Worm (Caenorhabditis elegans): ENCODE data around the gene pqn-29.

pqn-29 gene

ce11 chrIII:4622375-4623130 is 23.6 kb downstream of the pqn-29 start, which contains the start of gene lron-5:
TSS of gene lron-5 (plus strand) at chrIII:4623029.
- TF ChIP-seq mes-4 (tag; optimal IDR thresholded peaks at IDR 0.05): no peak
- no peak for TF ChIP-seq ceh-79 (tag; optimal IDR thresholded peaks at IDR 0.05)
- TF ChIP-seq tbx-9 (tag; optimal IDR thresholded peaks at IDR 0.05; ENCODE audit: borderline replicate concordance): no peak
- no peak for TF ChIP-seq hmg-20 (GFP tag; IDR thresholded peaks at IDR 0.05)
- TF ChIP-seq nhr-120 (GFP tag; IDR thresholded peaks at IDR 0.05): no peak
- TF ChIP-seq madf-6 (GFP tag; IDR thresholded peaks at IDR 0.05): no peak
- no peak for TF ChIP-seq F52B5.7 (tag; optimal IDR thresholded peaks at IDR 0.05)
- TF ChIP-seq mxl-1 (tag; optimal IDR thresholded peaks at IDR 0.05): no peak
- TF ChIP-seq dpff-1 (tag; optimal IDR thresholded peaks at IDR 0.05): no peak
- TF ChIP-seq sea-2 (GFP tag; IDR thresholded peaks at IDR 0.05): no peak

- TF ChIP-seq xnd-1 (tag; optimal IDR thresholded peaks at IDR 0.05) (no peak), nhr-27 (tag; optimal IDR thresholded peaks at IDR 0.05) (no peak), nfya-1 (tag; optimal IDR thresholded peaks at IDR 0.05; ENCODE audit: borderline replicate concordance, insufficient read depth) (no peak), ztf-28 (GFP tag; IDR thresholded peaks at IDR 0.05) (no peak), chd-7 (tag; optimal IDR thresholded peaks at IDR 0.05) (no peak), him-1 (tag; optimal IDR thresholded peaks at IDR 0.05) (no peak), attf-3 (GFP tag; conservative IDR thresholded peaks at IDR 0.05) (no peak), repo-1 (tag; optimal IDR thresholded peaks at IDR 0.05) (no peak), tbp1 (GFP tag; optimal IDR thresholded peaks at IDR 0.05) (no peak), fkh-3 (tag; optimal IDR thresholded peaks at IDR 0.05) (no peak), T26A5.8 (tag; optimal IDR thresholded peaks at IDR 0.05) (no peak), dpff-1 (tag; optimal IDR thresholded peaks at IDR 0.05) (no peak), ets-4 (GFP tag; optimal IDR thresholded peaks at IDR 0.05) (no peak), mxl-1 (tag; optimal IDR thresholded peaks at IDR 0.05) (no peak), nfya-2 (GFP tag; IDR thresholded peaks at IDR 0.05) (no peak), hlh-12 (tag; optimal IDR thresholded peaks at IDR 0.05) (no peak)
Measured at ce11 chrIII:4616071-4616571, 30.0 kb downstream of the pqn-29 start, which contains the start of gene lips-3. TSS of gene lips-3 (plus strand) at chrIII:4616528.

DNA sequence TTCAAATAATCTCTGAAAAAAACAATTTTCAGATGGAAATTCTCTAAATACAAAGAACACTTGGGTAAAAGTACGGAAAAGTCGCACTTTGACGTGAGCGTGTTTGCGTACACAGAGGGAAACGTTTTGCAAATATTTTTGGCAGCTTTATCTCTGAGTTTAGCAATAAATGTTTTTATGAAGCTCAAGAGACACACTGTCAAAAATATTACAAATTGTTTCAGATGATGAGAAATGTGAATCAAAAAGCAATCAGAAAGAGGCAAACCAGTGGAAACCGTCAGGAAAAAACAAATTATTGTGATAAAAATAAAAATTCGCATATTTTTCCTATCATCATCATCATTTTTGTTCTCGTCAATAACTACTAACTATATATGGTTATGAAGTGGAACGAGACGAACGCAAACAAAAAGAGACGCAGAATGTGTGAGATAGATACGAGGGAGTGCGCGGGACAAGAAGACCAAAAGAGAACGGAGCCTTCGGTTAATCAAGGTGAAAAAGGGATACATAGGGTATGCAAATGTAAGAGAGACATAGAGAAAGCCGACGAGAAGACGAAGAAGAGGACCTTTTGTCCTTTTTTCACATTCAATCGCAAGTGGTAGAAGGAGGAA is 33.7 kb downstream of the pqn-29 start, which contains the start of gene sel-2:
TSS of gene sel-2 (minus strand) at position 51 of the 620 bp plus-strand sequence.
- TF ChIP-seq mcd-1 (GFP tag; IDR thresholded peaks at IDR 0.05): no peak
- no peak for TF ChIP-seq mel-28 (tag; optimal IDR thresholded peaks at IDR 0.05; ENCODE audit: borderline replicate concordance)
- no peak for TF ChIP-seq nhr-120 (GFP tag; IDR thresholded peaks at IDR 0.05)
- peak; percentile 61; the same call in 1 of the 2 replicates for TF ChIP-seq hmg-1.2 (GFP tag; IDR thresholded peaks at IDR 0.05)
- TF ChIP-seq ceh-40 (GFP tag; IDR thresholded peaks at IDR 0.05): no peak

- TF ChIP-seq tbp1 (GFP tag; optimal IDR thresholded peaks at IDR 0.05): no peak
- TF ChIP-seq ets-4 (GFP tag; optimal IDR thresholded peaks at IDR 0.05): no peak
- TF ChIP-seq madf-3 (GFP tag; IDR thresholded peaks at IDR 0.05): no peak
- no peak for TF ChIP-seq ztf-3 (GFP tag; optimal IDR thresholded peaks at IDR 0.05)
- TF ChIP-seq dpl-1 (GFP tag; optimal IDR thresholded peaks at IDR 0.05): no peak
- no peak for TF ChIP-seq nfyb-1 (GFP tag; IDR thresholded peaks at IDR 0.05)
- no peak for TF ChIP-seq nhr-27 (tag; optimal IDR thresholded peaks at IDR 0.05)
- no peak for TF ChIP-seq mxl-1 (tag; optimal IDR thresholded peaks at IDR 0.05)
- TF ChIP-seq lin-35 (GFP tag; optimal IDR thresholded peaks at IDR 0.05): no peak
- no peak for TF ChIP-seq egl-18 (GFP tag; IDR thresholded peaks at IDR 0.05)
- TF ChIP-seq nhr-120 (GFP tag; IDR thresholded peaks at IDR 0.05): no peak
- no peak for TF ChIP-seq lin-40 (tag; optimal IDR thresholded peaks at IDR 0.05)
- TF ChIP-seq egl-44 (GFP tag; IDR thresholded peaks at IDR 0.05): no peak
- no peak for TF ChIP-seq sdz-38 (tag; optimal IDR thresholded peaks at IDR 0.05)
- no peak for TF ChIP-seq zfh-2 (GFP tag; conservative IDR thresholded peaks at IDR 0.05)
Measured at ce11 chrIII:4603837-4604236, 42.3 kb downstream of the pqn-29 start.

Measured in whole organism, young adult.